Worm (Caenorhabditis elegans) whole organism, L2 larva: ENCODE results near the gene C46A5.4.

Experiments used
- ZK546.5 ChIP-seq: sonication (generic microtip); optimal IDR thresholded peaks from 2 replicates; lab custom pipeline; 2017; ENCODE audit warnings: missing biosample characterization, missing genetic modification characterization
- aly-2 ChIP-seq: fragments of 150-350 bp; optimal IDR thresholded peaks from 2 replicates; lab custom pipeline; 2014; ENCODE audit warnings: missing biosample characterization, missing genetic modification characterization
- ceh-16 ChIP-seq: fragments of 150-350 bp; optimal IDR thresholded peaks from 2 replicates; lab custom pipeline; 2014; ENCODE audit warnings: missing biosample characterization, missing genetic modification characterization
- crh-2 ChIP-seq: sonication (generic microtip); optimal IDR thresholded peaks from 2 replicates; lab custom pipeline; 2017; ENCODE audit warnings: missing biosample characterization, missing genetic modification characterization
- dmd-4 ChIP-seq: sonication (generic microtip); optimal IDR thresholded peaks from 2 replicates; lab custom pipeline; 2017; ENCODE audit warnings: missing biosample characterization, missing genetic modification characterization
- egl-27 ChIP-seq: sonication (generic microtip); optimal IDR thresholded peaks from 3 replicates; lab custom pipeline; 2017; ENCODE audit warnings: missing biosample characterization, missing genetic modification reagents, missing genetic modification characterization
- fos-1 ChIP-seq: fragments of 150-350 bp; optimal IDR thresholded peaks from 2 replicates; lab custom pipeline; 2014; ENCODE audit warnings: missing biosample characterization, missing genetic modification characterization
- lin-11 ChIP-seq: fragments of 150-350 bp; sonication (generic microtip); optimal IDR thresholded peaks from 2 replicates; lab custom pipeline; 2014; ENCODE audit warnings: missing biosample characterization, missing genetic modification characterization, inconsistent platforms, mixed read lengths
- lin-13 ChIP-seq: fragments of 150-350 bp; optimal IDR thresholded peaks from 2 replicates; lab custom pipeline; 2014; ENCODE audit warnings: missing biosample characterization, missing genetic modification reagents, missing genetic modification characterization
- lsy-2 ChIP-seq, 2 experiments: fragments of 150-350 bp in 1 of 2; sonication (generic microtip) in 1 of 2; optimal IDR thresholded peaks; 2 replicates each; lab custom pipeline; 2014 to 2017; ENCODE audit warnings: missing biosample characterization in 2 of 2, missing genetic modification characterization in 2 of 2
- mab-5 ChIP-seq: fragments of 150-350 bp; optimal IDR thresholded peaks from 2 replicates; lab custom pipeline; 2014; ENCODE audit warnings: missing biosample characterization, missing genetic modification characterization
- mbf-1 ChIP-seq: sonication (generic microtip); optimal IDR thresholded peaks from 2 replicates; lab custom pipeline; 2017; ENCODE audit warnings: missing biosample characterization, missing genetic modification characterization
- nhr-11 ChIP-seq: fragments of 150-350 bp; optimal IDR thresholded peaks from 2 replicates; lab custom pipeline; 2014; ENCODE audit warnings: missing biosample characterization, missing genetic modification characterization
- nhr-21 ChIP-seq: fragments of 150-350 bp; optimal IDR thresholded peaks from 2 replicates; lab custom pipeline; 2014; ENCODE audit warnings: missing biosample characterization, missing genetic modification characterization
- nhr-237 ChIP-seq: fragments of 150-350 bp; optimal IDR thresholded peaks from 2 replicates; lab custom pipeline; 2014; ENCODE audit warnings: missing biosample characterization, missing genetic modification characterization
- nhr-6 ChIP-seq: fragments of 150-350 bp; optimal IDR thresholded peaks from 2 replicates; lab custom pipeline; 2014; ENCODE audit warnings: missing biosample characterization, missing genetic modification characterization
- sem-4 ChIP-seq: fragments of 150-350 bp; optimal IDR thresholded peaks from 2 replicates; lab custom pipeline; 2014; ENCODE audit warnings: missing biosample characterization, missing genetic modification reagents, missing genetic modification characterization
- skn-1 ChIP-seq: sonication (generic microtip); optimal IDR thresholded peaks from 2 replicates; lab custom pipeline; 2017; ENCODE audit warnings: missing biosample characterization, missing genetic modification characterization
- unc-55 ChIP-seq: fragments of 150-350 bp; sonication (generic microtip); optimal IDR thresholded peaks from 3 replicates; lab custom pipeline; 2014; ENCODE audit warnings: missing biosample characterization, missing genetic modification reagents, missing genetic modification characterization
- ztf-11 ChIP-seq: sonication (generic microtip); optimal IDR thresholded peaks from 2 replicates; lab custom pipeline; 2017; ENCODE audit warnings: missing biosample characterization, missing genetic modification characterization
- ztf-4 ChIP-seq: fragments of 150-350 bp; optimal IDR thresholded peaks from 2 replicates; lab custom pipeline; 2014; ENCODE audit warnings: missing biosample characterization, missing genetic modification characterization

Gene C46A5.4

DNA sequence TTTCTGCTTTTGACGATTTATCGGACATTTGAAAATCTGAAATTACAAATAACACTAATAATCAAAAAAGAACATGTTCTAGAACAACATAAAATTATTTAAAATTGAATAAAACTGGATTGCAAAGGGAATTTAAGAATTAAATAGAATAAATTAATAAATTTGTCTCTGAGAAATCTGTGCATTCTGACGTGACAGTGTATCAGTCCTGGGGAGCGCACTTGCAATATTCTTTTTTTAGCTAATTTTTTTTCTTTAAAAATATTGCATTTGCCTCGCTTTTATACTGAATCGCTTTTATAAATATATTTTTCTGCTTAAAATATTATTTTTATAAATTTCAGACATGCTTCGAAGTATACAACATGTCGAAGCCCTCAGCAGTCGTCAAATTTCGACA, 47.4 kb downstream of the C46A5.4 start, which contains the start of the genes mrpl-1, emc-6 and mrps-24 (continued):
- TF ChIP-seq lsy-2 (tag; optimal IDR thresholded peaks at IDR 0.05; lab: Kevin White, UChicago) (peak; percentile 48 to 83), lin-13 (GFP tag; lab: Kevin White, UChicago) (peak; percentile 58), ZK546.5 (no peak), ztf-4 (tag; lab: Kevin White, UChicago) (no peak), nhr-237 (tag; lab: Kevin White, UChicago) (no peak), ztf-11 (tag; lab: Kevin White, UChicago) (no peak), lin-11 (tag; lab: Kevin White, UChicago) (no peak), egl-27 (no peak), mab-5 (tag; lab: Kevin White, UChicago) (peak; percentile 29), sem-4 (tag; lab: Kevin White, UChicago) (peak; percentile 91), nhr-6 (tag; lab: Kevin White, UChicago) (no peak), aly-2 (tag; lab: Kevin White, UChicago) (no peak)

DNA sequence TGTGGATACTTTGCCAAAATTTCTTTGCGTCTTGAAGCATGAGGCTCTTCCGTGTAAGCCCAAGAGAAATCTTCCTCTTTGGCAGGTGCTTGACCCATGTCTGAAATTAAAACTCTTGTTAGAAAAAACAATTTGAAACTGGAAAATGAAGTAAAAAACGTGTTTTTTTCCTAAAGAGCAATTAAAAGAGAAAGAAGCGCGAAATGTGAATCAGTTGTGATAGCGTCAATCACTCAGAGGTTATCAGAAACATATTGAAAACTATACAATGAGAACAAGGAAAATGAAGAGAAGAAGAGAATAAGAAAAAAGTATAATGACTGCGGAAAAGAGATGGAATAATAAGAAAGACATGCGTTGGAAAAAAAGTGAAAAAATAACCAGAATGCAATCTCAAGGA, 50.3 kb downstream of the C46A5.4 start, which contains the start of gene F33D4.4:
TSS of gene F33D4.4 (minus strand) at position 101 of the 400 bp plus-strand sequence.
- TF ChIP-seq nhr-11 (tag; lab: Kevin White, UChicago) (no peak), dmd-4 (tag; lab: Kevin White, UChicago) (no peak), fos-1 (tag; lab: Kevin White, UChicago) (peak; percentile 30), crh-2 (no peak), unc-55 (GFP tag; lab: Kevin White, UChicago) (no peak)

DNA sequence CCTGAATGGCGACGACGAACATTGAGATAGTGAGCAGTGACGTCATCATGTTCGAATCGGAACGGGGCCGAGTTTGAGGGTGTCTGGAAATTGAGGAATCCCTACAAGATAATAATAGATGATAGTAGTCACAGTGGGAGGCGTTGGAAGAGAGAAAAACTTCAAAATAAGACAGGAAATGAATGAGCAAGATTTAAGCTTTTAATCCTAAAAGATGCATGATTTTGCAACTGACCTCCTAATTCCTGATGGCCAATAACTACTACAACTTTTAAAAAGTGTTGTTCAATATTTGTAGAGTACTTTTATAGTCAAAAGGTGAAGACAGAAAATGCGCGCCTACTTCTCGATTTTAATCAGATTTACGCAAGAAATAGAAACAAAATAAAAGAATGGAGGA, 58.8 kb downstream of the C46A5.4 start, which contains the start of gene flp-13:
TSS of gene flp-13 (minus strand) at position 101 of the 400 bp plus-strand sequence.
- TF ChIP-seq ceh-16 (tag; lab: Kevin White, UChicago) (no peak), mbf-1 (no peak), egl-27 (no peak), aly-2 (tag; lab: Kevin White, UChicago) (no peak), skn-1 (tag; lab: Kevin White, UChicago) (no peak), crh-2 (no peak), nhr-21 (tag; lab: Kevin White, UChicago) (no peak)
- TF ChIP-seq, all 48 proteins: peak for 0
